Fruit fly (Drosophila melanogaster) whole organism, embryonic: ENCODE data around the gene CG11597.

Experiments
- ATbp ChIP-seq: fragments of 200-800 bp; sonication (Bioruptor generic); optimal IDR thresholded peaks from 2 replicates; lab custom pipeline; 2017; ENCODE audit warnings: missing biosample characterization, mild to moderate bottlenecking, missing genetic modification characterization, missing genetic modification reagents
- Atf6 ChIP-seq: fragments of 200-800 bp; sonication (Bioruptor generic); IDR thresholded peaks from 2 replicates; pipeline ENCODE4 v1.3.6; 2022; ENCODE audit warnings: missing biosample characterization, missing genetic modification characterization
- Bdp1 ChIP-seq: fragments of 200-800 bp; sonication (Bioruptor generic); optimal IDR thresholded peaks from 3 replicates; lab custom pipeline; 2016; ENCODE audit warnings: missing biosample characterization, missing genetic modification characterization
- BtbVII ChIP-seq: fragments of 200-800 bp; sonication (Bioruptor generic); optimal IDR thresholded peaks from 3 replicates; lab custom pipeline; 2017; ENCODE audit warnings: missing biosample characterization, mild to moderate bottlenecking, missing genetic modification characterization
- Bteb2 ChIP-seq: fragments of 200-800 bp; sonication (Bioruptor generic); optimal IDR thresholded peaks from 2 replicates; lab custom pipeline; 2016; ENCODE audit warnings: missing biosample characterization, missing genetic modification characterization
- CG10543 ChIP-seq: fragments of 200-800 bp; sonication (Bioruptor generic); optimal IDR thresholded peaks from 3 replicates; lab custom pipeline; 2017; ENCODE audit warnings: missing biosample characterization, mild to moderate bottlenecking, missing genetic modification characterization, moderate library complexity
- CG12391 ChIP-seq: fragments of 200-800 bp; sonication (Bioruptor generic); optimal IDR thresholded peaks from 3 replicates; lab custom pipeline; 2018; ENCODE audit warnings: missing biosample characterization, mild to moderate bottlenecking, missing genetic modification characterization, moderate library complexity
- CG12744 ChIP-seq: fragments of 200-800 bp; sonication (Bioruptor generic); optimal IDR thresholded peaks from 2 replicates; lab custom pipeline; 2016; ENCODE audit warnings: missing biosample characterization, missing genetic modification characterization
- CG13123 ChIP-seq: fragments of 200-800 bp; sonication (Bioruptor generic); optimal IDR thresholded peaks from 2 replicates; lab custom pipeline; 2016; ENCODE audit warnings: missing biosample characterization, missing genetic modification characterization
- CG13296 ChIP-seq: fragments of 200-800 bp; sonication (Bioruptor generic); optimal IDR thresholded peaks from 3 replicates; lab custom pipeline; 2018; ENCODE audit warnings: missing biosample characterization, mild to moderate bottlenecking, missing genetic modification characterization
- CG13624 ChIP-seq: fragments of 200-800 bp; sonication (Bioruptor generic); optimal IDR thresholded peaks from 2 replicates; lab custom pipeline; 2016; ENCODE audit warnings: missing biosample characterization, missing genetic modification characterization
- CG15514 ChIP-seq: fragments of 200-800 bp; sonication (Bioruptor generic); optimal IDR thresholded peaks from 3 replicates; lab custom pipeline; 2017; ENCODE audit warnings: missing biosample characterization, missing genetic modification characterization, mild to moderate bottlenecking, moderate library complexity, missing genetic modification reagents
- CG17912 ChIP-seq: fragments of 200-800 bp; sonication (Bioruptor generic); optimal IDR thresholded peaks from 2 replicates; lab custom pipeline; 2018; ENCODE audit warnings: missing biosample characterization, mild to moderate bottlenecking, missing genetic modification characterization
- CG18599 ChIP-seq: fragments of 200-800 bp; sonication (Bioruptor generic); optimal IDR thresholded peaks from 3 replicates; lab custom pipeline; 2017; ENCODE audit warnings: missing biosample characterization, missing genetic modification characterization, mild to moderate bottlenecking, moderate library complexity, missing genetic modification reagents
- CG30403 ChIP-seq: fragments of 200-800 bp; sonication (Bioruptor generic); optimal IDR thresholded peaks from 3 replicates; lab custom pipeline; 2016; ENCODE audit warnings: missing biosample characterization, missing genetic modification characterization
- CG34376 ChIP-seq: fragments of 200-800 bp; sonication (Bioruptor generic); optimal IDR thresholded peaks from 2 replicates; lab custom pipeline; 2018; ENCODE audit warnings: missing biosample characterization, mild to moderate bottlenecking, missing genetic modification characterization
- CG5245 ChIP-seq: fragments of 200-800 bp; sonication (Bioruptor generic); optimal IDR thresholded peaks from 3 replicates; lab custom pipeline; 2016; ENCODE audit warnings: missing biosample characterization, missing genetic modification characterization
- CG6813 ChIP-seq: fragments of 200-800 bp; sonication (Bioruptor generic); optimal IDR thresholded peaks from 2 replicates; lab custom pipeline; 2017; ENCODE audit warnings: missing biosample characterization, missing genetic modification characterization, mild to moderate bottlenecking, moderate library complexity, missing genetic modification reagents
- CG7745 ChIP-seq: fragments of 200-800 bp; sonication (Bioruptor generic); optimal IDR thresholded peaks from 2 replicates; lab custom pipeline; 2018; ENCODE audit warnings: missing biosample characterization, mild to moderate bottlenecking, missing genetic modification characterization, moderate library complexity
- Dbx ChIP-seq: fragments of 200-800 bp; sonication (Bioruptor generic); IDR thresholded peaks from 3 replicates; pipeline ENCODE4 v1.3.6; 2022; ENCODE audit warnings: missing biosample characterization, missing genetic modification characterization
- Eip74EF ChIP-seq, 2 experiments: fragments of 200-800 bp in 1 of 2; fragments of >200 bp in 1 of 2; sonication (Bioruptor generic) in 1 of 2; optimal IDR thresholded peaks; 2 replicates each; lab custom pipeline; 2017 to 2019; ENCODE audit warnings: missing biosample characterization in 2 of 2, missing genetic modification characterization in 2 of 2, mild to moderate bottlenecking in 1 of 2, moderate library complexity in 1 of 2
- Ets65A ChIP-seq: fragments of 200-800 bp; sonication (Bioruptor generic); peaks from one replicate; lab custom pipeline; 2016; ENCODE audit warnings: missing biosample characterization, missing genetic modification characterization
- Fer3 ChIP-seq: fragments of 200-800 bp; sonication (Bioruptor generic); optimal IDR thresholded peaks from 2 replicates; lab custom pipeline; 2018; ENCODE audit warnings: missing biosample characterization, mild to moderate bottlenecking, missing genetic modification characterization, moderate library complexity
- GATAe ChIP-seq: fragments of 200-800 bp; sonication (Bioruptor generic); conservative IDR thresholded peaks from 2 replicates; pipeline ENCODE4 v1.3.6; 2022; ENCODE audit warnings: missing biosample characterization, missing genetic modification characterization
- HmgZ ChIP-seq: fragments of 200-800 bp; sonication (Bioruptor generic); optimal IDR thresholded peaks from 2 replicates; lab custom pipeline; 2018; ENCODE audit warnings: missing biosample characterization, mild to moderate bottlenecking, missing genetic modification characterization
- Hmx ChIP-seq: fragments of 200-800 bp; sonication (Bioruptor generic); optimal IDR thresholded peaks from 2 replicates; lab custom pipeline; 2016; ENCODE audit warnings: missing biosample characterization, missing genetic modification characterization
- Lpt ChIP-seq: fragments of >200 bp; optimal IDR thresholded peaks from 2 replicates; lab custom pipeline; 2018; ENCODE audit warnings: missing biosample characterization, missing genetic modification characterization
- Med ChIP-seq: fragments of 200-800 bp; sonication (Bioruptor generic); peaks from one replicate; lab custom pipeline; 2016; ENCODE audit warnings: missing biosample characterization, missing genetic modification characterization, mild to moderate bottlenecking, inconsistent platforms, moderate library complexity
- Nf-YA ChIP-seq: fragments of 200-800 bp; sonication (Bioruptor generic); IDR thresholded peaks from 2 replicates; pipeline ENCODE4 v1.3.6; 2022; ENCODE audit warnings: missing biosample characterization, missing genetic modification characterization
- Oaz ChIP-seq: fragments of 200-800 bp; sonication (Bioruptor generic); IDR thresholded peaks from 2 replicates; pipeline ENCODE4 v1.3.6; 2022; ENCODE audit warnings: missing biosample characterization, missing genetic modification characterization
- Pdp1 ChIP-seq, 2 experiments: fragments of 200-800 bp; sonication (Bioruptor generic); optimal IDR thresholded peaks; 3 replicates each; lab custom pipeline; 2016; ENCODE audit warnings: missing biosample characterization in 2 of 2, missing genetic modification characterization in 2 of 2, mild to moderate bottlenecking in 1 of 2, moderate library complexity in 1 of 2
- Sry-δ ChIP-seq: fragments of 200-800 bp; sonication (Bioruptor generic); optimal IDR thresholded peaks from 2 replicates; lab custom pipeline; 2016; ENCODE audit warnings: missing biosample characterization, missing genetic modification characterization
- al ChIP-seq: fragments of 200-800 bp; sonication (Bioruptor generic); IDR thresholded peaks from 2 replicates; pipeline ENCODE4 v1.3.6; 2022; ENCODE audit warnings: missing biosample characterization, missing genetic modification characterization
- caup ChIP-seq: fragments of 200-800 bp; sonication (Bioruptor generic); optimal IDR thresholded peaks from 3 replicates; lab custom pipeline; 2017; ENCODE audit warnings: missing biosample characterization, mild to moderate bottlenecking, missing genetic modification characterization, moderate library complexity; ENCODE audit not compliant: severe bottlenecking
- chinmo ChIP-seq: fragments of 200-800 bp; sonication (Bioruptor generic); IDR thresholded peaks from 4 replicates; pipeline ENCODE4 v1.3.6; 2022; ENCODE audit warnings: missing biosample characterization, missing genetic modification characterization; ENCODE audit not compliant: partially characterized antibody
- crp ChIP-seq, 2 experiments: fragments of 200-800 bp; sonication (Bioruptor generic); optimal IDR thresholded peaks; 2 replicates in 1 of 2; 3 replicates in 1 of 2; lab custom pipeline; 2017; ENCODE audit warnings: missing biosample characterization in 2 of 2, missing genetic modification characterization in 2 of 2, mild to moderate bottlenecking in 1 of 2, moderate library complexity in 1 of 2
- exex ChIP-seq: fragments of 200-800 bp; sonication (Bioruptor generic); optimal IDR thresholded peaks from 4 replicates; lab custom pipeline; 2018; ENCODE audit warnings: missing biosample characterization, mild to moderate bottlenecking, missing genetic modification characterization, moderate library complexity
- gem ChIP-seq: fragments of 200-800 bp; sonication (Bioruptor generic); optimal IDR thresholded peaks from 2 replicates; lab custom pipeline; 2019; ENCODE audit warnings: missing biosample characterization, mild to moderate bottlenecking, missing genetic modification characterization, moderate library complexity
- grn ChIP-seq: fragments of 200-800 bp; sonication (Bioruptor generic); optimal IDR thresholded peaks from 3 replicates; lab custom pipeline; 2017; ENCODE audit warnings: missing biosample characterization, missing genetic modification characterization
- gro ChIP-seq: fragments of 200-800 bp; sonication (Bioruptor generic); optimal IDR thresholded peaks from 2 replicates; lab custom pipeline; 2016; ENCODE audit warnings: missing biosample characterization, missing genetic modification characterization
- hkb ChIP-seq, 2 experiments: fragments of 200-800 bp in 1 of 2; fragments of >200 bp in 1 of 2; sonication (Bioruptor generic) in 1 of 2; IDR thresholded peaks in 1 of 2; optimal IDR thresholded peaks in 1 of 2; 2 replicates each; pipeline versions ENCODE4 v1.3.6 to Lab custom; 2017 to 2022; ENCODE audit warnings: missing biosample characterization in 1 of 2, missing genetic modification characterization in 1 of 2
- lab ChIP-seq: fragments of 200-800 bp; sonication (Bioruptor generic); optimal IDR thresholded peaks from 3 replicates; lab custom pipeline; 2017; ENCODE audit warnings: missing biosample characterization, missing genetic modification characterization, mild to moderate bottlenecking, moderate library complexity, missing genetic modification reagents
- mirr ChIP-seq: fragments of 200-800 bp; sonication (Bioruptor generic); optimal IDR thresholded peaks from 3 replicates; lab custom pipeline; 2018; ENCODE audit warnings: missing biosample characterization, mild to moderate bottlenecking, missing genetic modification characterization
- rib ChIP-seq: fragments of 200-800 bp; sonication (Bioruptor generic); IDR thresholded peaks from 2 replicates; pipeline ENCODE4 v1.3.6; 2022; ENCODE audit warnings: missing biosample characterization, missing genetic modification characterization
- schlank ChIP-seq: fragments of 200-800 bp; sonication (Bioruptor generic); optimal IDR thresholded peaks from 2 replicates; lab custom pipeline; 2018; ENCODE audit warnings: missing biosample characterization, mild to moderate bottlenecking, missing genetic modification characterization
- sens ChIP-seq: fragments of 200-800 bp; sonication (Bioruptor generic); peaks from one replicate; lab custom pipeline; 2016; ENCODE audit warnings: missing biosample characterization, missing genetic modification characterization
- so ChIP-seq: fragments of 200-800 bp; sonication (Bioruptor generic); IDR thresholded peaks from 3 replicates; pipeline ENCODE4 v1.3.6; 2022; ENCODE audit warnings: missing biosample characterization, missing genetic modification characterization
- sug ChIP-seq: fragments of 200-800 bp; optimal IDR thresholded peaks from 2 replicates; lab custom pipeline; 2019; ENCODE audit warnings: missing biosample characterization, mild to moderate bottlenecking, missing genetic modification characterization, moderate library complexity
- wek ChIP-seq: fragments of 200-800 bp; sonication (Bioruptor generic); optimal IDR thresholded peaks from 3 replicates; lab custom pipeline; 2018; ENCODE audit warnings: missing biosample characterization, mild to moderate bottlenecking, missing genetic modification characterization, moderate library complexity

Gene CG11597

dm6 chr3L:11788195-11788594, 33.9 kb downstream of the CG11597 start:
- TF ChIP-seq Hmx (GFP tag; lab: Kevin White, UChicago) (no peak), lab (GFP tag; lab: Kevin White, UChicago) (peak; percentile 72), CG7745 (no peak), CG13123 (GFP tag; lab: Kevin White, UChicago) (no peak), CG15514 (GFP tag; lab: Kevin White, UChicago) (peak; percentile 36), rib (GFP tag; lab: Robert Waterston, UW) (0 out of 2 replicates have a peak, but pooled peaks have one; percentile 40), CG34376 (GFP tag; lab: Kevin White, UChicago) (peak; percentile 48), gro (GFP tag; lab: Kevin White, UChicago) (peak; percentile 27), Sry-δ (GFP tag; lab: Kevin White, UChicago) (no peak), al (GFP tag; lab: Robert Waterston, UW) (no peak), CG13624 (GFP tag; lab: Kevin White, UChicago) (no peak), Dbx (GFP tag; lab: Robert Waterston, UW) (peak; percentile 41; the same call in 1 of the 3 replicates), mirr (GFP tag; lab: Kevin White, UChicago) (peak; percentile 86), CG5245 (no peak), Oaz (GFP tag; lab: Robert Waterston, UW) (no peak), Eip74EF (GFP tag; optimal IDR thresholded peaks at IDR 0.05; lab: Kevin White, UChicago) (no peak), CG6813 (GFP tag; lab: Kevin White, UChicago) (peak; percentile 54), CG12391 (tag; lab: Kevin White, UChicago) (no peak), wek (GFP tag; lab: Kevin White, UChicago) (peak; percentile 6), CG30403 (GFP tag; lab: Kevin White, UChicago) (no peak), Med (peak; percentile 23), Bdp1 (GFP tag; lab: Kevin White, UChicago) (no peak), sug (tag; lab: Kevin White, UChicago) (peak; percentile 64), gem (tag; lab: Kevin White, UChicago) (no peak), Atf6 (peak; percentile 40; the same call in 1 of the 2 replicates), schlank (tag; lab: Kevin White, UChicago) (peak; percentile 34), Fer3 (tag; lab: Kevin White, UChicago) (peak; percentile 35), Ets65A (peak; percentile 21), so (GFP tag; lab: Robert Waterston, UW) (peak; percentile 63; the same call in 1 of the 3 replicates), HmgZ (tag; lab: Kevin White, UChicago) (peak; percentile 17), GATAe (GFP tag; lab: Robert Waterston, UW) (peak; percentile 48; the same call in 1 of the 2 replicates), caup (GFP tag; lab: Kevin White, UChicago) (peak; percentile 4), sens (peak; percentile 33), ATbp (peak; percentile 33), Pdp1 (GFP tag; optimal IDR thresholded peaks at IDR 0.05; lab: Kevin White, UChicago) (peak in 1 of 2 experiments; percentile 82), CG18599 (GFP tag; lab: Kevin White, UChicago) (peak; percentile 47), Nf-YA (0 out of 2 replicates have a peak, but pooled peaks have one; percentile 7), BtbVII (GFP tag; lab: Kevin White, UChicago) (peak; percentile 34), CG13296 (GFP tag; lab: Kevin White, UChicago) (peak; percentile 23), exex (tag; lab: Kevin White, UChicago) (peak; percentile 87), CG12744 (GFP tag; lab: Kevin White, UChicago) (no peak), chinmo (GFP tag; lab: Robert Waterston, UW) (0 out of 4 replicates have a peak, but pooled peaks have one; percentile 27), CG17912 (GFP tag; lab: Kevin White, UChicago) (peak; percentile 22), crp (GFP tag; optimal IDR thresholded peaks at IDR 0.05; lab: Kevin White, UChicago) (no peak), grn (GFP tag; lab: Kevin White, UChicago) (peak; percentile 66), CG10543 (GFP tag; lab: Kevin White, UChicago) (peak; percentile 52), hkb (optimal IDR thresholded peaks at IDR 0.05; lab: Kevin White, UChicago) (no peak), hkb (GFP tag; IDR thresholded peaks at IDR 0.05; lab: Robert Waterston, UW) (peak; percentile 13; the same call in 1 of the 2 replicates), Lpt (GFP tag; lab: Kevin White, UChicago) (no peak), Bteb2 (no peak)
